Fruit fly (Drosophila melanogaster) whole organism, embryonic: ENCODE results near the gene CG7607.

Experiments used
- Abd-B ChIP-seq: fragments of 200-800 bp; sonication (Bioruptor generic); optimal IDR thresholded peaks from 2 replicates; lab custom pipeline; 2018; ENCODE audit warnings: missing biosample characterization, mild to moderate bottlenecking, missing genetic modification characterization, moderate library complexity
- Blimp-1 ChIP-seq: fragments of 200-800 bp; sonication (Bioruptor generic); optimal IDR thresholded peaks from 3 replicates; lab custom pipeline; 2018; ENCODE audit warnings: missing biosample characterization, missing genetic modification characterization, mild to moderate bottlenecking, moderate library complexity, missing genetic modification reagents
- BtbVII ChIP-seq: fragments of 200-800 bp; sonication (Bioruptor generic); optimal IDR thresholded peaks from 3 replicates; lab custom pipeline; 2017; ENCODE audit warnings: missing biosample characterization, mild to moderate bottlenecking, missing genetic modification characterization
- Bteb2 ChIP-seq: fragments of 200-800 bp; sonication (Bioruptor generic); optimal IDR thresholded peaks from 2 replicates; lab custom pipeline; 2016; ENCODE audit warnings: missing biosample characterization, missing genetic modification characterization
- CG10267 ChIP-seq: fragments of 200-800 bp; sonication (Bioruptor generic); optimal IDR thresholded peaks from 2 replicates; lab custom pipeline; 2018; ENCODE audit warnings: missing biosample characterization, mild to moderate bottlenecking, missing genetic modification characterization, moderate library complexity
- CG10959 ChIP-seq: fragments of 200-800 bp; sonication (Bioruptor generic); IDR thresholded peaks from 2 replicates; pipeline ENCODE4 v1.3.6; 2022; ENCODE audit warnings: missing biosample characterization, missing genetic modification characterization
- CG11247 ChIP-seq: fragments of 200-800 bp; sonication (Bioruptor generic); IDR thresholded peaks from 2 replicates; pipeline ENCODE4 v1.3.6; 2022; ENCODE audit warnings: missing biosample characterization, missing genetic modification characterization
- CG12104 ChIP-seq: fragments of 200-800 bp; sonication (Bioruptor generic); optimal IDR thresholded peaks from 3 replicates; lab custom pipeline; 2016; ENCODE audit warnings: missing biosample characterization, missing genetic modification characterization
- CG13296 ChIP-seq: fragments of 200-800 bp; sonication (Bioruptor generic); optimal IDR thresholded peaks from 3 replicates; lab custom pipeline; 2018; ENCODE audit warnings: missing biosample characterization, mild to moderate bottlenecking, missing genetic modification characterization
- CG13424 ChIP-seq: fragments of 200-800 bp; sonication (Bioruptor generic); optimal IDR thresholded peaks from 2 replicates; lab custom pipeline; 2019; ENCODE audit warnings: missing biosample characterization, mild to moderate bottlenecking, missing genetic modification characterization, moderate library complexity
- CG14710 ChIP-seq: fragments of 200-800 bp; sonication (Bioruptor generic); optimal IDR thresholded peaks from 3 replicates; lab custom pipeline; 2019; ENCODE audit warnings: missing biosample characterization, mild to moderate bottlenecking, missing genetic modification characterization, moderate library complexity
- CG15601 ChIP-seq: fragments of 200-800 bp; sonication (Bioruptor generic); optimal IDR thresholded peaks from 3 replicates; lab custom pipeline; 2019; ENCODE audit warnings: missing biosample characterization, mild to moderate bottlenecking, missing genetic modification characterization, moderate library complexity
- CG17829 ChIP-seq: fragments of 200-800 bp; optimal IDR thresholded peaks from 2 replicates; lab custom pipeline; 2019; ENCODE audit warnings: missing biosample characterization, mild to moderate bottlenecking, missing genetic modification characterization, moderate library complexity
- CG17912 ChIP-seq: fragments of 200-800 bp; sonication (Bioruptor generic); optimal IDR thresholded peaks from 2 replicates; lab custom pipeline; 2018; ENCODE audit warnings: missing biosample characterization, mild to moderate bottlenecking, missing genetic modification characterization
- CG2129 ChIP-seq: fragments of 200-800 bp; sonication (Bioruptor generic); IDR thresholded peaks from 2 replicates; pipeline ENCODE4 v1.3.6; 2022; ENCODE audit warnings: missing biosample characterization, missing genetic modification characterization; ENCODE audit not compliant: partially characterized antibody
- CG2202 ChIP-seq: fragments of 200-800 bp; sonication (Bioruptor generic); optimal IDR thresholded peaks from 2 replicates; lab custom pipeline; 2018; ENCODE audit warnings: missing biosample characterization, mild to moderate bottlenecking, missing genetic modification characterization
- CG30403 ChIP-seq: fragments of 200-800 bp; sonication (Bioruptor generic); optimal IDR thresholded peaks from 3 replicates; lab custom pipeline; 2016; ENCODE audit warnings: missing biosample characterization, missing genetic modification characterization
- CG31441 ChIP-seq: fragments of 200-800 bp; sonication (Bioruptor generic); IDR thresholded peaks from 2 replicates; pipeline ENCODE4 v1.3.6; 2022; ENCODE audit warnings: missing biosample characterization, missing genetic modification characterization
- CG4360 ChIP-seq: fragments of 200-800 bp; sonication (Bioruptor generic); IDR thresholded peaks from 2 replicates; pipeline ENCODE4 v1.3.6; 2022; ENCODE audit warnings: missing biosample characterization, missing genetic modification characterization
- CG6254 ChIP-seq: fragments of 200-800 bp; sonication (Bioruptor generic); optimal IDR thresholded peaks from 3 replicates; lab custom pipeline; 2017; ENCODE audit warnings: mild to moderate bottlenecking, missing biosample characterization, missing genetic modification reagents, missing genetic modification characterization
- CG7357 ChIP-seq: fragments of 200-800 bp; sonication (Bioruptor generic); IDR thresholded peaks from 3 replicates; pipeline ENCODE4 v1.3.6; 2022; ENCODE audit warnings: missing biosample characterization, missing genetic modification characterization
- CG7372 ChIP-seq: fragments of 200-800 bp; sonication (Bioruptor generic); IDR thresholded peaks from 2 replicates; pipeline ENCODE4 v1.3.6; 2022; ENCODE audit warnings: missing biosample characterization, missing genetic modification characterization
- CG8281 ChIP-seq: fragments of 200-800 bp; sonication (Bioruptor generic); optimal IDR thresholded peaks from 2 replicates; lab custom pipeline; 2018; ENCODE audit warnings: missing biosample characterization, mild to moderate bottlenecking, missing genetic modification characterization, moderate library complexity
- CG8359 ChIP-seq: fragments of 200-800 bp; sonication (Bioruptor generic); optimal IDR thresholded peaks from 2 replicates; lab custom pipeline; 2017; ENCODE audit warnings: missing biosample characterization, mild to moderate bottlenecking, missing genetic modification characterization, borderline replicate concordance
- CG8388 ChIP-seq: fragments of 200-800 bp; sonication (Bioruptor generic); optimal IDR thresholded peaks from 2 replicates; lab custom pipeline; 2019; ENCODE audit warnings: missing biosample characterization, mild to moderate bottlenecking, missing genetic modification characterization, moderate library complexity
- CG9215 ChIP-seq: fragments of 200-800 bp; sonication (Bioruptor generic); IDR thresholded peaks from 2 replicates; pipeline ENCODE4 v1.3.6; 2022; ENCODE audit warnings: missing biosample characterization, missing genetic modification characterization
- CG9932 ChIP-seq: fragments of 200-800 bp; sonication (Bioruptor generic); IDR thresholded peaks from 2 replicates; pipeline ENCODE4 v1.3.6; 2022; ENCODE audit warnings: missing biosample characterization, missing genetic modification characterization
- CoRest ChIP-seq: fragments of 200-800 bp; sonication (Bioruptor generic); optimal IDR thresholded peaks from 3 replicates; lab custom pipeline; 2018; ENCODE audit warnings: missing biosample characterization, mild to moderate bottlenecking, missing genetic modification characterization, moderate library complexity
- Dp ChIP-seq: fragments of 200-800 bp; sonication (Bioruptor generic); optimal IDR thresholded peaks from 2 replicates; lab custom pipeline; 2018; ENCODE audit warnings: missing biosample characterization, mild to moderate bottlenecking, missing genetic modification characterization, moderate library complexity
- E2f2 ChIP-seq: fragments of 200-800 bp; sonication (Bioruptor generic); IDR thresholded peaks from 2 replicates; pipeline ENCODE4 v1.3.6; 2022; ENCODE audit warnings: missing biosample characterization, missing genetic modification characterization
- Hand ChIP-seq: fragments of 200-800 bp; sonication (Bioruptor generic); optimal IDR thresholded peaks from 2 replicates; lab custom pipeline; 2017; ENCODE audit warnings: mild to moderate bottlenecking, missing biosample characterization, missing genetic modification reagents, missing genetic modification characterization
- MBD-R2 ChIP-seq: fragments of 200-800 bp; sonication (Bioruptor generic); IDR thresholded peaks from 2 replicates; pipeline ENCODE4 v1.3.6; 2022; ENCODE audit warnings: missing biosample characterization, missing genetic modification characterization
- Oli ChIP-seq: fragments of 200-800 bp; sonication (Bioruptor generic); optimal IDR thresholded peaks from 2 replicates; lab custom pipeline; 2018; ENCODE audit warnings: missing biosample characterization, mild to moderate bottlenecking, missing genetic modification characterization, moderate library complexity
- PHDP ChIP-seq: fragments of 200-800 bp; sonication (Bioruptor generic); optimal IDR thresholded peaks from 3 replicates; lab custom pipeline; 2018; ENCODE audit warnings: missing biosample characterization, mild to moderate bottlenecking, missing genetic modification characterization, moderate library complexity
- Sin3A ChIP-seq: fragments of >200 bp; optimal IDR thresholded peaks from 2 replicates; lab custom pipeline; 2018
- Tbp ChIP-seq: fragments of >200 bp; optimal IDR thresholded peaks from 2 replicates; lab custom pipeline; 2018; ENCODE audit warnings: missing biosample characterization, missing genetic modification characterization
- Trl ChIP-seq, 3 experiments: fragments of >200 bp in 2 of 3; fragments of 200-800 bp in 1 of 3; sonication (Bioruptor generic) in 1 of 3; optimal IDR thresholded peaks; 2 replicates in 1 of 3; 3 replicates in 2 of 3; lab custom pipeline; 2016 to 2017; ENCODE audit warnings: missing biosample characterization in 1 of 3, missing genetic modification characterization in 1 of 3
- bowl ChIP-seq: fragments of 200-800 bp; sonication (Bioruptor generic); IDR thresholded peaks from 2 replicates; pipeline ENCODE4 v1.3.6; 2022; ENCODE audit warnings: missing biosample characterization, missing genetic modification characterization
- btn ChIP-seq: fragments of 200-800 bp; sonication (Bioruptor generic); optimal IDR thresholded peaks from 2 replicates; lab custom pipeline; 2016; ENCODE audit warnings: missing biosample characterization, missing genetic modification characterization
- chn ChIP-seq: fragments of 200-800 bp; sonication (Bioruptor generic); optimal IDR thresholded peaks from 2 replicates; lab custom pipeline; 2016; ENCODE audit warnings: missing biosample characterization, missing genetic modification characterization
- nerfin-1 ChIP-seq: fragments of 200-800 bp; sonication (Bioruptor generic); optimal IDR thresholded peaks from 3 replicates; lab custom pipeline; 2019; ENCODE audit warnings: missing biosample characterization, mild to moderate bottlenecking, missing genetic modification characterization, moderate library complexity
- nmo ChIP-seq: fragments of 200-800 bp; sonication (Bioruptor generic); optimal IDR thresholded peaks from 2 replicates; lab custom pipeline; 2018; ENCODE audit warnings: missing biosample characterization, mild to moderate bottlenecking, missing genetic modification characterization, moderate library complexity
- org-1 ChIP-seq: fragments of 200-800 bp; sonication (Bioruptor generic); optimal IDR thresholded peaks from 2 replicates; lab custom pipeline; 2017; ENCODE audit warnings: missing biosample characterization, missing genetic modification characterization
- run ChIP-seq: fragments of 200-800 bp; sonication (Bioruptor generic); optimal IDR thresholded peaks from 3 replicates; lab custom pipeline; 2018; ENCODE audit warnings: missing biosample characterization, mild to moderate bottlenecking, missing genetic modification characterization
- sens ChIP-seq: fragments of 200-800 bp; sonication (Bioruptor generic); peaks from one replicate; lab custom pipeline; 2016; ENCODE audit warnings: missing biosample characterization, missing genetic modification characterization
- ttk ChIP-seq: fragments of 200-800 bp; sonication (Bioruptor generic); IDR thresholded peaks from 2 replicates; pipeline ENCODE4 v2.1.2; 2022; ENCODE audit warnings: missing biosample characterization, missing genetic modification characterization
- twi ChIP-seq: fragments of 200-800 bp; optimal IDR thresholded peaks from 2 replicates; lab custom pipeline; 2019; ENCODE audit warnings: missing biosample characterization, mild to moderate bottlenecking, missing genetic modification characterization, moderate library complexity
- unpg ChIP-seq: fragments of 200-800 bp; sonication (Bioruptor generic); optimal IDR thresholded peaks from 3 replicates; lab custom pipeline; 2018; ENCODE audit warnings: missing biosample characterization, mild to moderate bottlenecking, missing genetic modification characterization, moderate library complexity
- zf30C ChIP-seq: fragments of 200-800 bp; sonication (Bioruptor generic); optimal IDR thresholded peaks from 3 replicates; lab custom pipeline; 2018; ENCODE audit warnings: missing biosample characterization, mild to moderate bottlenecking, missing genetic modification characterization

CG7607 gene

DNA sequence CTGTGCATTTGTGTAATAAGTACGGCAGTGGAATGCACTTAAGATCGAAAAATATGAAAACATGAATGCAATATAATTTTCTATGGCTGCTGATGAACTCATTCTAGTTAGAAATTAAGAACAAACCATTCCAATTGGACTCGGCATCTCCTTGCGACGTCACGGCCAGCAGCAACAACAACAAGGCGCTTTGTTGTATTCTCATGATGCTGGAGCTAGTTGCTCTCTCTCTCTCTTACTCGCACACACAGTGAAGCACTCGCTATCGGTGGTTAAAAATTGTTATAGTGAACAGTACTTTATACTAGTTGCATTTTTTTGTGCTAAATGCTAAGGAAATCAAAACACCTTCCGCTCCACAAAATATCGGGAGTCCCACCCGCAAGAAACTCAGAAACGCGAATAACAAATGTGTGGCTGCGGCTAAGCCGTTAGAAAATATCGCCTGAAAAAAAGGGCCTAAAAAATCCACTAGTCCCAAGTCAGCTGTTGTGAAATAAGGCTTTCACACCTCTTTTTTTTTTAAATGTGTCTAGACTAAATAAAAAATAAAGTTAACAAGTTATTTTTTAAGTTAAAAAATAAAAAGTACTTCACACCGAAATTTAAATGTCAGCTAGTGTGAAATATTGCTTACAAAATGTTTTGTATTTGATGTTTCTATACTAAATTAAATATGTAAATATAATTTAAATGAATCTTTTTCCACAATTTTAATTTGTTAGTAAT, 6.4 kb downstream of the CG7607 start, which contains the start of gene Plod (continued):
- TF ChIP-seq CG8281 (tag; lab: Kevin White, UChicago): no peak
- peak; percentile 44 for TF ChIP-seq Bteb2 (GFP tag; lab: Kevin White, UChicago)
- TF ChIP-seq CG2202 (tag; lab: Kevin White, UChicago): peak; percentile 27
- TF ChIP-seq nmo (GFP tag; lab: Kevin White, UChicago): peak; percentile 75
- no peak for TF ChIP-seq CG10959 (GFP tag; lab: Robert Waterston, UW)
- no peak for TF ChIP-seq CG8359 (GFP tag; lab: Kevin White, UChicago)
- TF ChIP-seq twi (tag; lab: Kevin White, UChicago): no peak
- TF ChIP-seq CG15601 (tag; lab: Kevin White, UChicago): peak; percentile 51
- peak; percentile 26 for TF ChIP-seq Abd-B
- peak; percentile 67 for TF ChIP-seq CG17829 (tag; lab: Kevin White, UChicago)
- TF ChIP-seq CG10267 (tag; lab: Kevin White, UChicago): peak; percentile 71
- TF ChIP-seq ttk (GFP tag; lab: Robert Waterston, UW): no peak
- no peak for TF ChIP-seq btn (GFP tag; lab: Kevin White, UChicago)
- TF ChIP-seq Sin3A (lab: Kevin White, UChicago): peak; percentile 5
- peak; percentile 69 for TF ChIP-seq CoRest
- TF ChIP-seq Trl (optimal IDR thresholded peaks at IDR 0.05; lab: Kevin White, UChicago): peak in 1 of 2 experiments; percentile 16
- no peak for TF ChIP-seq Trl (GFP tag; optimal IDR thresholded peaks at IDR 0.05; lab: Kevin White, UChicago)
- peak; percentile 0 for TF ChIP-seq Oli
- TF ChIP-seq sens (GFP tag; lab: Kevin White, UChicago): peak; percentile 92
- peak; percentile 6 for TF ChIP-seq CG6254 (GFP tag; lab: Kevin White, UChicago)
- TF ChIP-seq CG13296 (GFP tag; lab: Kevin White, UChicago): peak; percentile 35
- TF ChIP-seq CG2129 (GFP tag; lab: Robert Waterston, UW): no peak
- TF ChIP-seq CG7357 (GFP tag; lab: Robert Waterston, UW): peak; percentile 94
- peak; percentile 34 for TF ChIP-seq Blimp-1 (GFP tag; lab: Kevin White, UChicago)
- TF ChIP-seq Dp: peak; percentile 34
- no peak for TF ChIP-seq bowl (GFP tag; lab: Robert Waterston, UW)
- peak; percentile 22 for TF ChIP-seq nerfin-1
- TF ChIP-seq CG12104 (GFP tag; lab: Kevin White, UChicago): no peak
- TF ChIP-seq PHDP: peak; percentile 67
- TF ChIP-seq CG31441: peak; percentile 66
- peak; percentile 29 for TF ChIP-seq BtbVII (GFP tag; lab: Kevin White, UChicago)
- TF ChIP-seq CG13424 (tag; lab: Kevin White, UChicago): peak; percentile 56
- TF ChIP-seq Tbp (GFP tag; lab: Kevin White, UChicago): no peak
- TF ChIP-seq unpg: peak; percentile 56
- peak; percentile 73 for TF ChIP-seq MBD-R2 (GFP tag; lab: Robert Waterston, UW)
- 0 out of 2 replicates have a peak, but pooled peaks have one; percentile 39 for TF ChIP-seq E2f2 (GFP tag; lab: Robert Waterston, UW)
- TF ChIP-seq CG8388 (GFP tag; lab: Kevin White, UChicago): peak; percentile 24
- peak; percentile 45 for TF ChIP-seq CG30403 (GFP tag; lab: Kevin White, UChicago)
- TF ChIP-seq chn (GFP tag; lab: Kevin White, UChicago): peak; percentile 45
- peak; percentile 99 for TF ChIP-seq CG4360 (GFP tag; lab: Robert Waterston, UW)
- TF ChIP-seq CG9932 (GFP tag; lab: Robert Waterston, UW): peak; percentile 64
- peak; percentile 25 for TF ChIP-seq Hand (GFP tag; lab: Kevin White, UChicago)
- no peak for TF ChIP-seq CG7372 (GFP tag; lab: Robert Waterston, UW)
- TF ChIP-seq CG14710: peak; percentile 63
- TF ChIP-seq CG17912 (GFP tag; lab: Kevin White, UChicago): no peak
- no peak for TF ChIP-seq org-1 (GFP tag; lab: Kevin White, UChicago)
- TF ChIP-seq zf30C: no peak
- TF ChIP-seq CG11247 (GFP tag; lab: Robert Waterston, UW): no peak
- no peak for TF ChIP-seq CG9215
- TF ChIP-seq run: peak; percentile 54
